Fruit fly (Drosophila melanogaster): Measurements from ENCODE around the gene CG15036.
A peak's percentile ranks its signal among the peaks of the same experiment; 100 is the strongest.

The CG15036 gene

DNA sequence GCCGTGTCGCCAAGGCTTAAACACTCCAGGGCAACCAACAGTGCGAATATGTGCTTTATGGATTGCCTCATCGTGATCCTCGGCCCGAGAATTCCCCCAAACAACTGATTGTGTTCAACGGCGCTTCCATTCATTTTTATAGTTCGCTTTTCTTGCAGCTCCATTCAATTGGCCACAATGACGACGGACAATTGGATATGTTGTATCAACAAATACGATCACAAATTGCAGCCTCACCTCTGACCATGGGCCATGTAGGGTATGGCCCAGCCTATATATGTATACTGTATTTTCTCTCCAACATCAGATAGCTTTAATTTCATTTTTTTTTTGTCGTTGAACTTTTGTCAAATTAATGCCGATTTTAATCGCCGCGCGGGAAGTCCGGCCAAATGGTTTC, at the start of gene CG15036:
TSS of gene CG15036 (minus strand) at position 101 of the 400 bp plus-strand sequence.
- TF ChIP-seq CG32006 (GFP tag; optimal IDR thresholded peaks at IDR 0.05) (no peak), CG8632 (GFP tag; optimal IDR thresholded peaks at IDR 0.05) (no peak), Eip78C (GFP tag) (no peak), CG6808 (GFP tag; optimal IDR thresholded peaks at IDR 0.05) (no peak), net (GFP tag; optimal IDR thresholded peaks at IDR 0.05) (no peak), CG7368 (GFP tag; optimal IDR thresholded peaks at IDR 0.05) (no peak)

DNA sequence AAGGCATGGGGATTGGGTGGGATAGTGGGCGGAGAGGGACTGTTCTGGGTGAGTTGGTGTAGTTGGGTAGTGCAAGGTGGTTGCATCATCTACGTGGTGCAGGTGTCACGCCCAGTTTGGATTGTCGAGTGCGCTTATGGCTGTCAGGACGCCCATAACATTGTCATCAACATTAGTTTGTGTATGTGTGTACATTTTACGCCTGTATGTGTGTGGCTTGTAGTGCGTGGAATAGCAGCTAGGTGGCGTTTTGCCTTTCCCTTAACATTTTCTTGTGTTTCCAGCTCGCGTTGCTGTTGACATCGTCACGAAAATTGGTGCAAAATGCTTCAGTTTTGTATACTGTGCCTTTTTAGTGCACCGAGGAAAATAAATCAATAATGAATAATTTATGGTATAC, 41.7 kb upstream of the CG15036 start:
- TF ChIP-seq CG32006 (GFP tag; optimal IDR thresholded peaks at IDR 0.05) (no peak), Smox (GFP tag; optimal IDR thresholded peaks at IDR 0.05) (no peak), ss (GFP tag; optimal IDR thresholded peaks at IDR 0.05) (no peak), topi (GFP tag; optimal IDR thresholded peaks at IDR 0.05) (no peak)

DNA sequence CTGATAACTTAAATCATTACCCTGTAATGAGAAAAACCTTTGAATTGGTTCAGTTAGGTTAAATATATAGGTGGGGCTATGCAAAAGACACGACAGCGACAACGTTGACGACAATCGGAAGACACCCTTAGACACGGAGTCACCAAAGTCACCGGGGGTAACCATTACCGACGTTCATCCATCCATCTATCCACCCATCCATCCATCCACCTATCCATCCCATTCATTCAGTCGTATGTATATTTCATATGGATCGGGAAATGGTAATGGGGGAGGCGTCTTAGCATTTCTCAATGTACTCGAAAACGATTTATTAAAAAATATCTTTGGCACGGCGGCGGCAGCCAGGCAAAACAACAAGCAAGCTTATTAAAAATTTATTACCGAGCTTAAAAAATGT, 37.4 kb upstream of the CG15036 start:
- TF ChIP-seq eg (GFP tag; IDR thresholded peaks at IDR 0.05): no peak
- no peak for TF ChIP-seq Gug (GFP tag; IDR thresholded peaks at IDR 0.05)
- TF ChIP-seq CG3919 (GFP tag; optimal IDR thresholded peaks at IDR 0.05): no peak

DNA sequence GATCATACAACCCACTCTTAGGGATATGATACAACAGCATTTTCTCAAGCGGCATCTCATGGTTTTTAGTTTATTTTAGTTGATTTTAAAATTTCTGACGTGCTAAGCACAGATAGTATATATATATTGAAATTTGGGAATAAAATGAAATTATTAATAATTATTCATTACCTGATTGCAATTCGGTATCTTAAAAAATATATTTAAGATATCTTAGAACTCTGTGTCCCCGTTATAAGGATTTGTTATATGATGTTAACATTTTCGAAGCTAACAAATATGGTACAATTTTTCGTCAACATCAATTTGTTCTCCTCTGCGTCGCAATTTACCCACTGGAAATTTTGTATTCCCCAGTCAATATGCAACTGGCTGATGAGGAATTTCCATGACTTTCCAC, 28.6 kb upstream of the CG15036 start, which contains the start of gene CG43198:
TSS of gene CG43198 (minus strand) at position 101 of the 400 bp plus-strand sequence.
- no peak for TF ChIP-seq Hr4 (GFP tag; optimal IDR thresholded peaks at IDR 0.05)
- no peak for TF ChIP-seq CG16779 (tag; optimal IDR thresholded peaks at IDR 0.05)
- no peak for TF ChIP-seq CG9139 (GFP tag; optimal IDR thresholded peaks at IDR 0.05)
- TF ChIP-seq cyc (GFP tag; optimal IDR thresholded peaks at IDR 0.05): no peak
- no peak for TF ChIP-seq Hr39 (GFP tag; optimal IDR thresholded peaks at IDR 0.05)
- no peak for TF ChIP-seq OdsH (GFP tag; optimal IDR thresholded peaks at IDR 0.05)
- no peak for TF ChIP-seq Ets21C (GFP tag; optimal IDR thresholded peaks at IDR 0.05)
- no peak for TF ChIP-seq achi (GFP tag; optimal IDR thresholded peaks at IDR 0.05)
- TF ChIP-seq Gug (GFP tag; IDR thresholded peaks at IDR 0.05): no peak
- TF ChIP-seq CG11294 (GFP tag; IDR thresholded peaks at IDR 0.05): no peak
- TF ChIP-seq eg (GFP tag; IDR thresholded peaks at IDR 0.05): no peak
- no peak for TF ChIP-seq fd59A (GFP tag; optimal IDR thresholded peaks at IDR 0.05)
- TF ChIP-seq Lpt (GFP tag; optimal IDR thresholded peaks at IDR 0.05): no peak
- TF ChIP-seq CG10669 (GFP tag; optimal IDR thresholded peaks at IDR 0.05): no peak

DNA sequence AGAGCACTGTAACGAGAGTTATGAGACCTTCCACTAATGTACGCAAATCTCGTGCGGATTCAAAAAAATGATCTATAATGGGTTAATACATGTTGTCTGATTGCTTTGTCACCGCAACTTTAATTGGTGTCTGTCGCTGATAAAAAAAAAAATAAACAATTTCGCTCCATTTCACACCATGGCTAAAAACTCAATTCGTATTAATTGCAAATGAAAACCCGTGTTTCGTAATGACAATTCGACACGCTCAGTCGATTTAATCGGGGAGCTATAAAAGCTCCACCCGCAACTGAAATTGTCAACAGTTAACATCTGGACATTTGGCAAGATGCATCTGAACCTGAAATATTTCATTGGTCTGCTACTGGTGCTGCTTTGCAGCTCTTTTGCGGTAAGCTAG, 27.3 kb upstream of the CG15036 start, which contains the start of gene CG11368:
TSS of gene CG11368 (plus strand) at position 301 of the 400 bp plus-strand sequence.
- no peak for TF ChIP-seq cyc (GFP tag; optimal IDR thresholded peaks at IDR 0.05)
- no peak for TF ChIP-seq fkh (GFP tag; optimal IDR thresholded peaks at IDR 0.05)
- TF ChIP-seq Eip75B (GFP tag; optimal IDR thresholded peaks at IDR 0.05): no peak
- no peak for TF ChIP-seq eg (GFP tag; IDR thresholded peaks at IDR 0.05)
- no peak for TF ChIP-seq CG11902 (GFP tag; optimal IDR thresholded peaks at IDR 0.05)
- TF ChIP-seq dsx (GFP tag; optimal IDR thresholded peaks at IDR 0.05; ENCODE audit: poor library complexity, severe bottlenecking): no peak
- TF ChIP-seq CG6163 (GFP tag; IDR thresholded peaks at IDR 0.05): no peak
- TF ChIP-seq fd59A (GFP tag; optimal IDR thresholded peaks at IDR 0.05): no peak
- TF ChIP-seq Lpt (GFP tag; optimal IDR thresholded peaks at IDR 0.05): no peak

DNA sequence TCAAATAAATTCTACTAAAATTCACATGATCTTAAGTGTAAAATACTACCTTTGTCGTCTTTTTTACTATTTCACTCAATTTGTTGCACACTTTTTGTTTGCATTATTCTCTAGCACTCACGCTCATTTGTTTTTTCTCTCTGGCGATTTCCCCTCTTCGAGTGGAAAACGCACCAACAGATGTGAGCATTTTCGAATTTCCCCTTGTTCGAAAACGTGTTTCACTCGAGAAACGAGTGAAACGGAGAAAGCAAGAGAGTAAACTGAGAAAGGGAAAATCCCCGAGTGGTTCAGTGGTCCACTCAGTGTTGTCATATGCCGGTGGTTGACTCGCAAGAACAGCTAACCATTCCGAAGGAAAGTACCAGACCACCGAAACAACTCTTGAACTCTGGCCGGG, 20.4 kb upstream of the CG15036 start:
- TF ChIP-seq CG3919 (GFP tag; optimal IDR thresholded peaks at IDR 0.05) (no peak), CG6276 (GFP tag; optimal IDR thresholded peaks at IDR 0.05) (peak; percentile 3)

DNA sequence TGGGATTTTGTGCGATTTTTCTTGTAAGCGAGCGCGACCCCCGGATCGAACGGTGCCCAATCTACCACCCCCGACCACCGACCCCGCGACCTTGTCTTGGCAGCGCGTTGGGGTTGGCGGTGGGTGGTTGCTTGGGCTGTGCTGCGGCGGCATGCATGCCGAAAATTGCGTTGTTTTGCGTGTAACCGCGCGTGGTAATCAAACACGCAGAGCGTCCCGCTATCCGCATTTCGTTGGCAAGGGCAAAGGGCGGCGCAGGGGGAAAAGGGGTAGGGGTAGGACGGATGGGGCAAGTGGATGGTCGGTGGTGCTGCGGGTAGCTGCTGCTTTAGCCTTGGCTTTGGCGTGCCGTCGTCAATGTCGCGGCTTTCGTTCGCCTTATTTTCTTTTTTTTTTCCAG, 7.8 kb upstream of the CG15036 start:
- TF ChIP-seq Eip75B (GFP tag; optimal IDR thresholded peaks at IDR 0.05) (no peak), eg (GFP tag; IDR thresholded peaks at IDR 0.05) (no peak), Eip93F (GFP tag; optimal IDR thresholded peaks at IDR 0.05) (no peak), dac (GFP tag; optimal IDR thresholded peaks at IDR 0.05) (no peak), CG11762 (GFP tag; optimal IDR thresholded peaks at IDR 0.05; ENCODE audit: insufficient read depth) (no peak), CG31627 (GFP tag; optimal IDR thresholded peaks at IDR 0.05) (no peak), achi (GFP tag; optimal IDR thresholded peaks at IDR 0.05) (no peak), CG7368 (GFP tag; optimal IDR thresholded peaks at IDR 0.05) (no peak), CG11902 (GFP tag; optimal IDR thresholded peaks at IDR 0.05) (no peak), Blimp-1 (GFP tag; optimal IDR thresholded peaks at IDR 0.05) (no peak), CG32006 (GFP tag; optimal IDR thresholded peaks at IDR 0.05) (no peak), CG10669 (GFP tag; optimal IDR thresholded peaks at IDR 0.05) (no peak), cyc (GFP tag; optimal IDR thresholded peaks at IDR 0.05) (no peak), Hr39 (GFP tag; optimal IDR thresholded peaks at IDR 0.05) (no peak), Gug (GFP tag; IDR thresholded peaks at IDR 0.05) (no peak), CG9139 (GFP tag; optimal IDR thresholded peaks at IDR 0.05) (no peak), vri (GFP tag; optimal IDR thresholded peaks at IDR 0.05) (no peak), CG4318 (GFP tag; optimal IDR thresholded peaks at IDR 0.05) (no peak)

Measured in whole organism, prepupa.